Worm (Caenorhabditis elegans) whole organism, L4 larva: Measurements from ENCODE around the gene ugt-46.

Experiments used
- daf-12 ChIP-seq: fragments of 150-350 bp; optimal IDR thresholded peaks from 2 replicates; lab custom pipeline; 2014; ENCODE audit warnings: missing biosample characterization, missing genetic modification reagents, missing genetic modification characterization
- dpl-1 ChIP-seq: fragments of 150-350 bp; optimal IDR thresholded peaks from 2 replicates; lab custom pipeline; 2014; ENCODE audit warnings: missing biosample characterization, missing genetic modification reagents, missing genetic modification characterization
- hlh-30 ChIP-seq: sonication (generic microtip); optimal IDR thresholded peaks from 2 replicates; lab custom pipeline; 2017; ENCODE audit warnings: antibody characterized with exemption, mild to moderate bottlenecking, missing genetic modification characterization, missing compliant biosample characterization; ENCODE audit not compliant: insufficient read depth
- nhr-237 ChIP-seq: sonication (generic microtip); optimal IDR thresholded peaks from 2 replicates; lab custom pipeline; 2017; ENCODE audit warnings: missing biosample characterization, missing genetic modification characterization
- nhr-76 ChIP-seq: fragments of 150-350 bp; optimal IDR thresholded peaks from 2 replicates; lab custom pipeline; 2014; ENCODE audit warnings: missing biosample characterization, missing genetic modification characterization
- zip-11 ChIP-seq: fragments of 200-800 bp; sonication (Bioruptor generic); IDR thresholded peaks from 2 replicates; pipeline ENCODE4 v1.3.6; 2022; ENCODE audit warnings: missing genetic modification characterization, missing compliant biosample characterization

- TF ChIP-seq zip-11 (GFP tag; lab: Robert Waterston, UW) (no peak), daf-12 (tag; lab: Kevin White, UChicago) (no peak), hlh-30 (tag; lab: Kevin White, UChicago) (no peak), nhr-76 (tag; lab: Kevin White, UChicago) (no peak), dpl-1 (no peak), nhr-237 (tag; lab: Kevin White, UChicago) (no peak)
These were observed 25.1 kb upstream of the ugt-46 start for ce11 chrX:555043-555791.
